Worm (Caenorhabditis elegans) whole organism, late embryonic: ENCODE results near the gene ave-1.

Experiments used
- C08G9.2 ChIP-seq: sonication (generic microtip); optimal IDR thresholded peaks from 2 replicates; lab custom pipeline; 2016; ENCODE audit warnings: mild to moderate bottlenecking, missing genetic modification characterization, moderate library complexity, missing compliant biosample characterization
- C38D4.7 ChIP-seq: fragments of 200-800 bp; sonication (Bioruptor generic); optimal IDR thresholded peaks from 2 replicates; lab custom pipeline; 2018; ENCODE audit warnings: mild to moderate bottlenecking, missing genetic modification characterization, moderate library complexity, missing compliant biosample characterization
- F13H6.1 ChIP-seq: sonication (generic microtip); optimal IDR thresholded peaks from 2 replicates; lab custom pipeline; 2016; ENCODE audit warnings: missing genetic modification characterization, missing compliant biosample characterization
- K02D7.2 ChIP-seq: sonication (generic microtip); optimal IDR thresholded peaks from 2 replicates; lab custom pipeline; 2017; ENCODE audit warnings: mild to moderate bottlenecking, missing genetic modification characterization, missing compliant biosample characterization
- K09A11.1 ChIP-seq: sonication (generic microtip); optimal IDR thresholded peaks from 2 replicates; lab custom pipeline; 2017; ENCODE audit warnings: antibody characterized with exemption, mild to moderate bottlenecking, missing genetic modification characterization, missing compliant biosample characterization; ENCODE audit not compliant: insufficient read depth
- Y22D7AL.16 ChIP-seq: sonication (generic microtip); optimal IDR thresholded peaks from 2 replicates; lab custom pipeline; 2016; ENCODE audit warnings: missing genetic modification characterization, missing compliant biosample characterization
- ahr-1 ChIP-seq: sonication (generic microtip); optimal IDR thresholded peaks from 2 replicates; lab custom pipeline; 2016; ENCODE audit warnings: missing genetic modification characterization, missing compliant biosample characterization
- ceh-19 ChIP-seq: fragments of 200-800 bp; sonication (Bioruptor generic); optimal IDR thresholded peaks from 2 replicates; lab custom pipeline; 2018; ENCODE audit warnings: mild to moderate bottlenecking, missing genetic modification characterization, missing compliant biosample characterization
- ceh-22 ChIP-seq: sonication (generic microtip); optimal IDR thresholded peaks from 2 replicates; lab custom pipeline; 2017; ENCODE audit warnings: missing biosample characterization, missing genetic modification characterization
- ceh-24 ChIP-seq: sonication (generic microtip); optimal IDR thresholded peaks from 2 replicates; lab custom pipeline; 2016; ENCODE audit warnings: mild to moderate bottlenecking, missing genetic modification characterization, missing compliant biosample characterization
- ceh-34 ChIP-seq: sonication (generic microtip); optimal IDR thresholded peaks from 2 replicates; lab custom pipeline; 2016; ENCODE audit warnings: mild to moderate bottlenecking, missing genetic modification characterization, missing compliant biosample characterization
- ceh-48 ChIP-seq: sonication (generic microtip); optimal IDR thresholded peaks from 2 replicates; lab custom pipeline; 2016; ENCODE audit warnings: missing genetic modification characterization, inconsistent platforms, missing compliant biosample characterization
- ceh-6 ChIP-seq: fragments of 200-800 bp; sonication (Bioruptor generic); optimal IDR thresholded peaks from 2 replicates; lab custom pipeline; 2018; ENCODE audit warnings: mild to moderate bottlenecking, missing genetic modification characterization, missing compliant biosample characterization
- che-1 ChIP-seq: sonication (generic microtip); optimal IDR thresholded peaks from 2 replicates; lab custom pipeline; 2016; ENCODE audit warnings: mild to moderate bottlenecking, missing genetic modification characterization, missing compliant biosample characterization
- dmd-4 ChIP-seq: sonication (generic microtip); optimal IDR thresholded peaks from 2 replicates; lab custom pipeline; 2016; ENCODE audit warnings: borderline replicate concordance, missing genetic modification characterization, missing compliant biosample characterization
- elt-4 ChIP-seq: sonication (generic microtip); optimal IDR thresholded peaks from 2 replicates; lab custom pipeline; 2016; ENCODE audit warnings: missing genetic modification characterization, missing compliant biosample characterization
- fkh-10 ChIP-seq: fragments of 150-350 bp; optimal IDR thresholded peaks from 2 replicates; lab custom pipeline; 2014; ENCODE audit warnings: missing biosample characterization, missing genetic modification reagents, missing genetic modification characterization
- gmeb-2 ChIP-seq: sonication (generic microtip); optimal IDR thresholded peaks from 2 replicates; lab custom pipeline; 2016; ENCODE audit warnings: missing genetic modification characterization, inconsistent platforms, missing compliant biosample characterization
- hlh-13 ChIP-seq: fragments of 200-800 bp; sonication (Bioruptor generic); optimal IDR thresholded peaks from 2 replicates; lab custom pipeline; 2018; ENCODE audit warnings: mild to moderate bottlenecking, missing genetic modification characterization, missing compliant biosample characterization
- hlh-15 ChIP-seq: sonication (generic microtip); optimal IDR thresholded peaks from 2 replicates; lab custom pipeline; 2016; ENCODE audit warnings: missing genetic modification characterization, missing compliant biosample characterization
- hlh-30 ChIP-seq: sonication (generic microtip); optimal IDR thresholded peaks from 2 replicates; lab custom pipeline; 2017; ENCODE audit warnings: antibody characterized with exemption, missing genetic modification characterization, missing compliant biosample characterization; ENCODE audit not compliant: insufficient read depth
- hlh-6 ChIP-seq: sonication (generic microtip); optimal IDR thresholded peaks from 2 replicates; lab custom pipeline; 2016; ENCODE audit warnings: missing genotype, missing genetic modification characterization, missing compliant biosample characterization
- hlh-8 ChIP-seq: sonication (generic microtip); optimal IDR thresholded peaks from 2 replicates; lab custom pipeline; 2016; ENCODE audit warnings: missing genotype, missing genetic modification characterization, missing compliant biosample characterization
- lim-6 ChIP-seq: sonication (generic microtip); optimal IDR thresholded peaks from 2 replicates; lab custom pipeline; 2016; ENCODE audit warnings: missing genetic modification characterization, missing compliant biosample characterization
- lin-11 ChIP-seq: fragments of 200-800 bp; sonication (Bioruptor generic); optimal IDR thresholded peaks from 2 replicates; lab custom pipeline; 2018; ENCODE audit warnings: mild to moderate bottlenecking, missing genetic modification characterization, missing compliant biosample characterization
- madf-2 ChIP-seq: sonication (generic microtip); optimal IDR thresholded peaks from 2 replicates; lab custom pipeline; 2017; ENCODE audit warnings: missing genetic modification characterization, missing compliant biosample characterization
- mec-3 ChIP-seq: sonication (generic microtip); optimal IDR thresholded peaks from 2 replicates; lab custom pipeline; 2016; ENCODE audit warnings: borderline replicate concordance, missing genetic modification characterization, missing compliant biosample characterization
- nfya-1 ChIP-seq: sonication (generic microtip); optimal IDR thresholded peaks from 2 replicates; lab custom pipeline; 2017; ENCODE audit warnings: missing genetic modification characterization, mild to moderate bottlenecking, missing compliant biosample characterization, antibody characterized with exemption, moderate library complexity
- nhr-11 ChIP-seq: fragments of 150-350 bp; optimal IDR thresholded peaks from 2 replicates; lab custom pipeline; 2014; ENCODE audit warnings: missing biosample characterization, missing genetic modification characterization
- pag-3 ChIP-seq: sonication (generic microtip); optimal IDR thresholded peaks from 2 replicates; lab custom pipeline; 2016; ENCODE audit warnings: missing compliant biosample characterization, missing genetic modification characterization, borderline replicate concordance
- pat-9 ChIP-seq: fragments of 200-800 bp; sonication (Bioruptor generic); optimal IDR thresholded peaks from 2 replicates; lab custom pipeline; 2018; ENCODE audit warnings: mild to moderate bottlenecking, missing genetic modification characterization, moderate library complexity, missing compliant biosample characterization
- pax-1 ChIP-seq: fragments of 150-350 bp; optimal IDR thresholded peaks from 2 replicates; lab custom pipeline; 2014; ENCODE audit warnings: missing biosample characterization, missing genetic modification characterization
- pha-2 ChIP-seq: sonication (generic microtip); optimal IDR thresholded peaks from 2 replicates; lab custom pipeline; 2017; ENCODE audit warnings: mild to moderate bottlenecking, missing genetic modification characterization, missing compliant biosample characterization
- pha-4 ChIP-seq: fragments of 150-350 bp; optimal IDR thresholded peaks from 2 replicates; lab custom pipeline; 2018; ENCODE audit warnings: missing biosample characterization, missing genetic modification reagents, missing genetic modification characterization
- pqm-1 ChIP-seq: sonication (generic microtip); optimal IDR thresholded peaks from 2 replicates; lab custom pipeline; 2016; ENCODE audit warnings: missing genetic modification characterization, missing compliant biosample characterization
- rnt-1 ChIP-seq: sonication (generic microtip); optimal IDR thresholded peaks from 2 replicates; lab custom pipeline; 2016; ENCODE audit warnings: missing genetic modification characterization, missing compliant biosample characterization
- sdc-2 ChIP-seq: sonication (generic microtip); optimal IDR thresholded peaks from 2 replicates; lab custom pipeline; 2016; ENCODE audit warnings: missing genotype, missing genetic modification characterization, missing compliant biosample characterization
- sox-4 ChIP-seq: sonication (generic microtip); optimal IDR thresholded peaks from 2 replicates; lab custom pipeline; 2017; ENCODE audit warnings: mild to moderate bottlenecking, missing genetic modification characterization, inconsistent platforms, missing compliant biosample characterization
- syd-9 ChIP-seq: sonication (generic microtip); optimal IDR thresholded peaks from 2 replicates; lab custom pipeline; 2016; ENCODE audit warnings: mild to moderate bottlenecking, missing genetic modification characterization, moderate library complexity, missing compliant biosample characterization
- tbx-2 ChIP-seq: sonication (generic microtip); optimal IDR thresholded peaks from 2 replicates; lab custom pipeline; 2016; ENCODE audit warnings: missing genetic modification characterization, missing compliant biosample characterization
- tbx-7 ChIP-seq: sonication (generic microtip); optimal IDR thresholded peaks from 2 replicates; lab custom pipeline; 2016; ENCODE audit warnings: missing genotype, missing genetic modification characterization, missing compliant biosample characterization
- unc-3 ChIP-seq, 2 experiments: fragments of 200-800 bp in 1 of 2; sonication (Bioruptor generic) in 1 of 2; sonication (generic microtip) in 1 of 2; conservative IDR thresholded peaks in 1 of 2; optimal IDR thresholded peaks in 1 of 2; 2 replicates each; pipeline versions ENCODE4 v1.3.6 to Lab custom; 2016 to 2022; ENCODE audit warnings: missing compliant biosample characterization in 2 of 2, missing genetic modification characterization in 2 of 2, missing genetic modification reagents in 1 of 2
- unc-42 ChIP-seq: sonication (generic microtip); optimal IDR thresholded peaks from 2 replicates; lab custom pipeline; 2016; ENCODE audit warnings: missing genotype, missing genetic modification characterization, missing compliant biosample characterization
- zip-5 ChIP-seq: sonication (generic microtip); optimal IDR thresholded peaks from 2 replicates; lab custom pipeline; 2016; ENCODE audit warnings: missing genetic modification characterization, missing compliant biosample characterization

ave-1 gene

ce11 chrIII:1495863-1496445 lies at the start of gene ave-1, which contains the start of gene M01G5.1:
TSS of gene ave-1 (minus strand) at chrIII:1495975.
TSS of gene M01G5.1 (plus strand) at chrIII:1496401.
- TF ChIP-seq unc-42 (peak; percentile 72), ceh-34 (tag; lab: Kevin White, UChicago) (no peak), K09A11.1 (tag; lab: Kevin White, UChicago) (no peak), nfya-1 (tag; lab: Kevin White, UChicago) (peak; percentile 37)

- no peak for TF ChIP-seq zip-5 (tag; lab: Kevin White, UChicago)
- TF ChIP-seq ceh-48 (tag; lab: Kevin White, UChicago), result peak; percentile 43
These were observed 47.7 kb upstream of the ave-1 start for ce11 chrIII:1543406-1544011.

ce11 chrIII:1540100-1540695 lies 44.4 kb upstream of the ave-1 start, which contains the start of the genes Y67D2.5 and cisd-3.2:
TSS of gene Y67D2.5 (minus strand) at chrIII:1540244.
TSS of gene cisd-3.2 (plus strand) at chrIII:1540493.
- TF ChIP-seq tbx-7 (tag; lab: Kevin White, UChicago), result peak; percentile 56
- TF ChIP-seq sdc-2 (tag; lab: Kevin White, UChicago), result no peak
- no peak for TF ChIP-seq sox-4 (tag; lab: Kevin White, UChicago)
- no peak for TF ChIP-seq pat-9 (tag; lab: Kevin White, UChicago)
- TF ChIP-seq ceh-19 (GFP tag; lab: Kevin White, UChicago), result no peak
- TF ChIP-seq Y22D7AL.16, result no peak
- TF ChIP-seq ceh-48 (tag; lab: Kevin White, UChicago), result no peak
- no peak for TF ChIP-seq hlh-6 (tag; lab: Kevin White, UChicago)
- TF ChIP-seq pha-4 (tag; lab: Kevin White, UChicago), result no peak
- no peak for TF ChIP-seq hlh-8 (tag; lab: Kevin White, UChicago)
- TF ChIP-seq pax-1 (tag; lab: Kevin White, UChicago), result no peak
- TF ChIP-seq F13H6.1 (tag; lab: Kevin White, UChicago), result no peak
- TF ChIP-seq ceh-6 (GFP tag; lab: Kevin White, UChicago), result no peak
- no peak for TF ChIP-seq pha-2
- no peak for TF ChIP-seq pag-3 (tag; lab: Kevin White, UChicago)
- no peak for TF ChIP-seq gmeb-2
- no peak for TF ChIP-seq unc-42
- TF ChIP-seq ahr-1 (tag; lab: Kevin White, UChicago), result peak; percentile 4
- no peak for TF ChIP-seq che-1
- TF ChIP-seq K09A11.1 (tag; lab: Kevin White, UChicago), result no peak
- TF ChIP-seq hlh-15 (tag; lab: Kevin White, UChicago), result no peak
- no peak for TF ChIP-seq dmd-4 (tag; lab: Kevin White, UChicago)
- TF ChIP-seq hlh-30 (tag; lab: Kevin White, UChicago), result no peak
- TF ChIP-seq nhr-11, result no peak
- no peak for TF ChIP-seq lin-11 (tag; lab: Kevin White, UChicago)
- TF ChIP-seq rnt-1 (tag; lab: Kevin White, UChicago), result no peak
- TF ChIP-seq hlh-13 (GFP tag; lab: Kevin White, UChicago), result no peak
- TF ChIP-seq syd-9 (tag; lab: Kevin White, UChicago), result no peak
- TF ChIP-seq madf-2 (tag; lab: Kevin White, UChicago), result no peak
- no peak for TF ChIP-seq ceh-22 (tag; lab: Kevin White, UChicago)
- no peak for TF ChIP-seq unc-3 (GFP tag; conservative IDR thresholded peaks at IDR 0.05; lab: Robert Waterston, UW)
- no peak for TF ChIP-seq unc-3 (tag; optimal IDR thresholded peaks at IDR 0.05; lab: Kevin White, UChicago)
- no peak for TF ChIP-seq ceh-24 (tag; lab: Kevin White, UChicago)
- no peak for TF ChIP-seq elt-4 (tag; lab: Kevin White, UChicago)
- TF ChIP-seq C08G9.2 (tag; lab: Kevin White, UChicago), result peak; percentile 78
- TF ChIP-seq pqm-1, result no peak
- no peak for TF ChIP-seq fkh-10 (GFP tag; lab: Kevin White, UChicago)
- peak; percentile 66 for TF ChIP-seq tbx-2
- TF ChIP-seq mec-3 (tag; lab: Kevin White, UChicago), result no peak
- TF ChIP-seq ceh-34 (tag; lab: Kevin White, UChicago), result no peak
- TF ChIP-seq nfya-1 (tag; lab: Kevin White, UChicago), result no peak
- TF ChIP-seq K02D7.2 (tag; lab: Kevin White, UChicago), result no peak
- no peak for TF ChIP-seq C38D4.7 (GFP tag; lab: Kevin White, UChicago)
- no peak for TF ChIP-seq lim-6
